Worm (Caenorhabditis elegans) whole organism, L1 larva: Measurements from ENCODE around the gene ZC155.2.
A peak's percentile ranks its signal among the peaks of the same experiment; 100 is the strongest.

Source experiments
- C34B4.2 ChIP-seq: sonication (generic microtip); optimal IDR thresholded peaks from 2 replicates; lab custom pipeline; 2017; ENCODE audit warnings: mild to moderate bottlenecking, missing genetic modification characterization, missing compliant biosample characterization
- Y116A8C.19 ChIP-seq: sonication (generic microtip); optimal IDR thresholded peaks from 2 replicates; lab custom pipeline; 2016; ENCODE audit warnings: missing compliant biosample characterization, missing genetic modification characterization, borderline replicate concordance
- alr-1 ChIP-seq: fragments of 200-800 bp; sonication (Bioruptor generic); optimal IDR thresholded peaks from 2 replicates; lab custom pipeline; 2018; ENCODE audit warnings: borderline replicate concordance, mild to moderate bottlenecking, missing genetic modification characterization, missing compliant biosample characterization
- blmp-1 ChIP-seq: fragments of 150-350 bp; optimal IDR thresholded peaks from 2 replicates; lab custom pipeline; 2014; ENCODE audit warnings: missing biosample characterization, missing genetic modification characterization
- ces-1 ChIP-seq: fragments of 150-350 bp; optimal IDR thresholded peaks from 2 replicates; lab custom pipeline; 2014; ENCODE audit warnings: missing biosample characterization, missing genetic modification reagents, missing genetic modification characterization
- efl-1 ChIP-seq, 4 experiments: fragments of 150-350 bp; optimal IDR thresholded peaks in 3 of 4; peaks in 1 of 4; 1 replicate in 1 of 4; 2 replicates in 3 of 4; lab custom pipeline; 2014; ENCODE audit warnings: missing biosample characterization in 2 of 4, missing genetic modification characterization in 2 of 4, missing genetic modification reagents in 2 of 4
- egl-27 ChIP-seq, 2 experiments: fragments of 150-350 bp in 1 of 2; sonication (generic microtip); optimal IDR thresholded peaks; 3 replicates each; lab custom pipeline; 2017 to 2018; ENCODE audit warnings: missing biosample characterization in 2 of 2, missing genetic modification characterization in 2 of 2, missing genetic modification reagents in 2 of 2
- elt-2 ChIP-seq: sonication (generic microtip); optimal IDR thresholded peaks from 2 replicates; lab custom pipeline; 2016; ENCODE audit warnings: missing genetic modification characterization, mild to moderate bottlenecking, inconsistent platforms, missing compliant biosample characterization, missing genetic modification reagents
- fkh-10 ChIP-seq: sonication (generic microtip); optimal IDR thresholded peaks from 2 replicates; lab custom pipeline; 2017; ENCODE audit warnings: missing biosample characterization, missing genetic modification reagents, missing genetic modification characterization
- grh-1 ChIP-seq: fragments of 200-800 bp; sonication (Bioruptor generic); IDR thresholded peaks from 2 replicates; pipeline ENCODE4 v1.3.6; 2022; ENCODE audit warnings: missing genetic modification reagents, missing genetic modification characterization, missing compliant biosample characterization
- hlh-17 ChIP-seq: fragments of 200-800 bp; sonication (Bioruptor generic); optimal IDR thresholded peaks from 2 replicates; lab custom pipeline; 2018; ENCODE audit warnings: missing genetic modification characterization, mild to moderate bottlenecking, missing compliant biosample characterization, moderate library complexity, borderline replicate concordance
- irx-1 ChIP-seq: sonication (generic microtip); optimal IDR thresholded peaks from 2 replicates; lab custom pipeline; 2016; ENCODE audit warnings: missing genetic modification characterization, missing compliant biosample characterization
- isw-1 ChIP-seq: fragments of 200-800 bp; sonication (Bioruptor generic); IDR thresholded peaks from 2 replicates; pipeline ENCODE4 v1.3.6; 2022; ENCODE audit warnings: missing genetic modification characterization, missing compliant biosample characterization
- jun-1 ChIP-seq: fragments of 150-350 bp; optimal IDR thresholded peaks from 2 replicates; lab custom pipeline; 2014; ENCODE audit warnings: missing biosample characterization, missing genetic modification reagents, missing genetic modification characterization
- lin-13 ChIP-seq: fragments of 150-350 bp; optimal IDR thresholded peaks from 2 replicates; lab custom pipeline; 2014; ENCODE audit warnings: missing biosample characterization, missing genetic modification reagents, missing genetic modification characterization
- lin-35 ChIP-seq, 2 experiments: fragments of 150-350 bp; optimal IDR thresholded peaks; 2 replicates each; lab custom pipeline; 2014; ENCODE audit warnings: missing biosample characterization in 2 of 2, missing genetic modification characterization in 2 of 2, missing genetic modification reagents in 2 of 2
- lsy-2 ChIP-seq, 2 experiments: fragments of 150-350 bp; optimal IDR thresholded peaks; 2 replicates each; lab custom pipeline; 2014; ENCODE audit warnings: missing biosample characterization in 2 of 2, missing genetic modification characterization in 2 of 2
- nhr-20 ChIP-seq: sonication (generic microtip); optimal IDR thresholded peaks from 2 replicates; lab custom pipeline; 2016; ENCODE audit warnings: mild to moderate bottlenecking, missing genetic modification characterization, missing compliant biosample characterization
- nhr-47 ChIP-seq: sonication (generic microtip); optimal IDR thresholded peaks from 2 replicates; lab custom pipeline; 2016; ENCODE audit warnings: mild to moderate bottlenecking, missing genetic modification characterization, moderate library complexity, missing compliant biosample characterization
- nhr-77 ChIP-seq: fragments of 150-350 bp; optimal IDR thresholded peaks from 2 replicates; lab custom pipeline; 2014; ENCODE audit warnings: missing biosample characterization, missing genetic modification characterization
- nhr-84 ChIP-seq: sonication (generic microtip); optimal IDR thresholded peaks from 2 replicates; lab custom pipeline; 2017; ENCODE audit warnings: missing biosample characterization, missing genetic modification characterization
- nhr-90 ChIP-seq: sonication (generic microtip); optimal IDR thresholded peaks from 2 replicates; lab custom pipeline; 2016; ENCODE audit warnings: mild to moderate bottlenecking, missing genetic modification characterization, missing compliant biosample characterization; ENCODE audit not compliant: poor library complexity
- snu-23 ChIP-seq: sonication (generic microtip); optimal IDR thresholded peaks from 2 replicates; lab custom pipeline; 2016; ENCODE audit warnings: missing genetic modification characterization, missing compliant biosample characterization
- unc-130 ChIP-seq: fragments of 150-350 bp; optimal IDR thresholded peaks from 2 replicates; lab custom pipeline; 2017; ENCODE audit warnings: missing biosample characterization, missing genetic modification characterization, inconsistent platforms
- zag-1 ChIP-seq: fragments of 150-350 bp; optimal IDR thresholded peaks from 2 replicates; lab custom pipeline; 2014; ENCODE audit warnings: missing biosample characterization, missing genetic modification characterization
- ztf-11 ChIP-seq, 2 experiments: sonication (generic microtip); optimal IDR thresholded peaks; 2 replicates each; lab custom pipeline; 2016 to 2017; ENCODE audit warnings: missing genetic modification characterization in 2 of 2, missing biosample characterization in 1 of 2, missing compliant biosample characterization in 1 of 2

The ZC155.2 gene

ce11 chrIII:5263299-5263993, 44.7 kb downstream of the ZC155.2 start, which contains the start of the genes C34E10.9 and hap-1:
Gene C34E10.9 (minus strand): TSS chrIII:5263399.
Gene hap-1 (plus strand): TSS chrIII:5263943.
- TF ChIP-seq isw-1, result no peak
- no peak for TF ChIP-seq efl-1 (optimal IDR thresholded peaks at IDR 0.05; lab: Kevin White, UChicago)
- peak in 1 of 2 experiments; percentile 18 for TF ChIP-seq efl-1 (GFP tag; optimal IDR thresholded peaks at IDR 0.05 in 1 of 2; lab: Kevin White, UChicago)
- TF ChIP-seq, all 84 proteins: peak for 1

DNA sequence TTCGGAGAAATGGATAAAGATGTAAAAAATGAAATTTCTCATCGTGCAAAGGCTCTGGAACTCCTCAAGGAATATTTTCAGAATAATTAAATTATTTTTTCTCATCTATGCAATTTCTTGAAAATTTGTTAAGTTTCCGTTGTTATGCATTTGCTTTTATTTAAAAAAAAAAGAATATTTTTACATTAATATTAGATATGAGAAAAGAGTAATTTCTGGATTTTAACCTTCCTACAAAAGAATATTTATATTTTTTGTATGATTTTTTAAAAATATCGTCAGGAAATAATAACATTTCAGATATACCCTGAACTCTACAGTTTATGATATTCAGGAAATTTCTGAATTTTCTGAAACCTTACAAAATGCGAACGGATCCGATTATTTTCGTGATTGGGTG, 46.0 kb downstream of the ZC155.2 start, which contains the start of gene gro-1:
Gene gro-1, plus strand, starts transcription at position 301 of the 400 bp plus-strand sequence.
- no peak for TF ChIP-seq nhr-77 (tag; lab: Kevin White, UChicago)
- TF ChIP-seq lsy-2 (tag; optimal IDR thresholded peaks at IDR 0.05; lab: Kevin White, UChicago), result no peak
- TF ChIP-seq egl-27 (tag; optimal IDR thresholded peaks at IDR 0.05; lab: Kevin White, UChicago), result no peak
- TF ChIP-seq, all 84 proteins: peak for 0

DNA sequence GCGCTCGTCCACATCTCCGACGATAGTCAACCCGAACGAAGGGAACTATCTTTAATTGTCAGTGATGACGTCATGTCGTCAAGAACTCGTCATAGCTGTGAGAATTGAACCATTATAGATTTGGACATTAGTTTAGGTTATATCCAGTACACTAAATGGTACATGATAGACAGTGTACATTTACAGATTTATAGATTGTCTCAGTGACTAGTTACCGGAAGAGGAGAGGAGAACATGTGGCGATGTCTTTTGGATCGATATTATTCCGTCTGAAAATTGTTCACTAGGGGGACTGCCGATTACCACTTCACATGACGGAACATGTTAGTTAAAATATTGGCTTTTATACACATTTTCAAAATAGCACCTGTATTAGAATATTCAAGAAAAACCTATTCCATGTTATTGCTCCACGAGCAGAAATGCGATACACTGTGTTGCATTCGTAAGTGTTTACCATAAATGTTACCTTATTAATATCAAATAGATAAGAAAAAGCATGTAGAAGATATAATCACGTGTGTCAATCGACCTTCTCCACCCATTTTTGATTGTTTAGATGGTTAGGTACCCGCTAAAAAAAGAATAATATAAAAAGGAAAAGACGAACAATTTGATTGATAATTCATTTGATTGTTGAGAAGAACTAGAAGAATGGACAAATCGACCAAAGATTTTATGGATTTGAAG, 48.6 kb downstream of the ZC155.2 start, which contains the start of gene ZC395.5:
Gene ZC395.5, plus strand, starts transcription at position 632 of the 690 bp plus-strand sequence.
- TF ChIP-seq efl-1 (optimal IDR thresholded peaks at IDR 0.05; lab: Kevin White, UChicago) (no peak), efl-1 (GFP tag; optimal IDR thresholded peaks at IDR 0.05 in 1 of 2; lab: Kevin White, UChicago) (peak in 1 of 2 experiments; percentile 52), lin-35 (GFP tag; optimal IDR thresholded peaks at IDR 0.05; lab: Kevin White, UChicago) (peak in 1 of 2 experiments; percentile 34), elt-2 (tag; lab: Kevin White, UChicago) (peak; percentile 69), blmp-1 (tag; lab: Kevin White, UChicago) (peak; percentile 16), nhr-20 (tag; lab: Kevin White, UChicago) (peak; percentile 28), nhr-90 (tag; lab: Kevin White, UChicago) (peak; percentile 14), fkh-10 (GFP tag; lab: Kevin White, UChicago) (no peak), snu-23 (GFP tag; lab: Kevin White, UChicago) (peak; percentile 8), lsy-2 (tag; optimal IDR thresholded peaks at IDR 0.05; lab: Kevin White, UChicago) (peak in 1 of 2 experiments; percentile 24), lin-13 (GFP tag; lab: Kevin White, UChicago) (no peak)

ce11 chrIII:5268486-5268885, 49.7 kb downstream of the ZC155.2 start:
- TF ChIP-seq ces-1 (no peak), nhr-84 (tag; lab: Kevin White, UChicago) (no peak), zag-1 (no peak), Y116A8C.19 (tag; lab: Kevin White, UChicago) (no peak), lin-35 (GFP tag; optimal IDR thresholded peaks at IDR 0.05; lab: Kevin White, UChicago) (peak in 1 of 2 experiments; percentile 47), jun-1 (tag; lab: Kevin White, UChicago) (no peak), C34B4.2 (tag; lab: Kevin White, UChicago) (no peak), efl-1 (optimal IDR thresholded peaks at IDR 0.05; lab: Kevin White, UChicago) (no peak), efl-1 (GFP tag; optimal IDR thresholded peaks at IDR 0.05 in 1 of 2; lab: Kevin White, UChicago) (peak in 1 of 2 experiments; percentile 69), lsy-2 (tag; optimal IDR thresholded peaks at IDR 0.05; lab: Kevin White, UChicago) (peak; percentile 8), ztf-11 (tag; optimal IDR thresholded peaks at IDR 0.05; lab: Kevin White, UChicago) (no peak), irx-1 (no peak), lin-13 (GFP tag; lab: Kevin White, UChicago) (no peak), nhr-47 (tag; lab: Kevin White, UChicago) (no peak), hlh-17 (no peak), unc-130 (tag; lab: Kevin White, UChicago) (no peak), alr-1 (tag; lab: Kevin White, UChicago) (no peak), elt-2 (tag; lab: Kevin White, UChicago) (peak; percentile 6), grh-1 (GFP tag; lab: Robert Waterston, UW) (no peak)
- TF ChIP-seq, all 84 proteins: peak for 4
